Worm (Caenorhabditis elegans): ENCODE data around the gene nhr-9.

Gene nhr-9

DNA sequence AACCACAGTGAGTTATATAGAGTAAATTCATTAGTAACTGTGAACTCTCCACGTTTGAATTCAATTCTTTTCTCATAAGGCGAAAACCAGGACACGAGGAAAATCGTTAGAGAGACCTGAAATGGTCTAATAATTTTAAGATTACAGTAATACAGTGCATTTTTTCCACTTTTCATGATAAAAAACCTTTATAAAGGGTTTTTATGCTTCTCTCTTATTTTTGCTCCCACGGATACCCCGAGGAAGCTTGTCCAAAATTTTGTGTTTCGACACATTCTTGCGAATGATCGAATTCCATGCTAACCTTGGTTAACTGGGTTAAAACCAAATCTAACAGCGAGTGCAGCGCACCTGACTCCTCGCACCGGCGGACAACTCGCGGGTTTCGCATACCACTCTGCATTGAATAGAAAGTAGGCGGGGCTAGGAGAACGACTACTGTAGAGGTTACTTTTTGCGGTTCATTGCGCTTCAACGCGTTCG lies 45.0 kb downstream of the nhr-9 start (continued):
- TF ChIP-seq elt-2 (tag; optimal IDR thresholded peaks at IDR 0.05) (peak; percentile 17), egl-27 (tag; optimal IDR thresholded peaks at IDR 0.05) (no peak), pqm-1 (tag; optimal IDR thresholded peaks at IDR 0.05) (peak; percentile 4), fos-1 (tag; optimal IDR thresholded peaks at IDR 0.05) (no peak), nhr-11 (tag; optimal IDR thresholded peaks at IDR 0.05) (no peak), snpc-4 (tag; optimal IDR thresholded peaks at IDR 0.05) (peak; percentile 96), ceh-9 (tag; optimal IDR thresholded peaks at IDR 0.05) (no peak), nhr-77 (tag; optimal IDR thresholded peaks at IDR 0.05) (no peak), jun-1 (tag; optimal IDR thresholded peaks at IDR 0.05) (no peak), ztf-4 (tag; optimal IDR thresholded peaks at IDR 0.05) (no peak)

- no peak for TF ChIP-seq nhr-76 (tag; optimal IDR thresholded peaks at IDR 0.05)
- no peak for TF ChIP-seq ceh-82 (tag; optimal IDR thresholded peaks at IDR 0.05)
- peak; percentile 36 for TF ChIP-seq skn-1 (tag; optimal IDR thresholded peaks at IDR 0.05)
- no peak for TF ChIP-seq mdl-1 (tag; optimal IDR thresholded peaks at IDR 0.05)
- TF ChIP-seq nhr-237 (tag; optimal IDR thresholded peaks at IDR 0.05), result no peak
- TF ChIP-seq nhr-67 (tag; optimal IDR thresholded peaks at IDR 0.05), result no peak
- TF ChIP-seq fkh-2 (tag; optimal IDR thresholded peaks at IDR 0.05), result no peak
- TF ChIP-seq ztf-4 (tag; optimal IDR thresholded peaks at IDR 0.05), result no peak
- no peak for TF ChIP-seq zag-1 (tag; optimal IDR thresholded peaks at IDR 0.05)
- TF ChIP-seq elt-3 (tag; optimal IDR thresholded peaks at IDR 0.05), result peak in 1 of 3 experiments; percentile 3
- peak; percentile 42 for TF ChIP-seq ceh-28 (tag; optimal IDR thresholded peaks at IDR 0.05)
- no peak for TF ChIP-seq ZK546.5 (tag; optimal IDR thresholded peaks at IDR 0.05)
- peak; percentile 78 for TF ChIP-seq egl-27 (tag; optimal IDR thresholded peaks at IDR 0.05)
- TF ChIP-seq unc-39 (tag; optimal IDR thresholded peaks at IDR 0.05), result no peak
- no peak for TF ChIP-seq nhr-11 (tag; optimal IDR thresholded peaks at IDR 0.05)
- TF ChIP-seq R02D3.7 (tag; optimal IDR thresholded peaks at IDR 0.05), result peak; percentile 31
- no peak for TF ChIP-seq lin-39 (tag; optimal IDR thresholded peaks at IDR 0.05)
- TF ChIP-seq nhr-28 (tag; optimal IDR thresholded peaks at IDR 0.05), result no peak
- TF ChIP-seq elt-1 (tag; optimal IDR thresholded peaks at IDR 0.05), result no peak
- TF ChIP-seq nhr-77 (tag; optimal IDR thresholded peaks at IDR 0.05), result peak; percentile 62
- no peak for TF ChIP-seq ztf-11 (tag; optimal IDR thresholded peaks at IDR 0.05)
- TF ChIP-seq aly-2 (tag; optimal IDR thresholded peaks at IDR 0.05), result no peak
- peak; percentile 51 for TF ChIP-seq pha-4 (tag; optimal IDR thresholded peaks at IDR 0.05)
- TF ChIP-seq sea-2 (GFP tag; optimal IDR thresholded peaks at IDR 0.05), result no peak
- TF ChIP-seq egl-5 (tag; optimal IDR thresholded peaks at IDR 0.05), result no peak
- no peak for TF ChIP-seq fkh-10 (GFP tag; optimal IDR thresholded peaks at IDR 0.05)
- peak; percentile 80 for TF ChIP-seq elt-2 (tag; optimal IDR thresholded peaks at IDR 0.05)
- no peak for TF ChIP-seq nhr-25 (tag; optimal IDR thresholded peaks at IDR 0.05)
- peak; percentile 61 for TF ChIP-seq nfya-1 (tag; optimal IDR thresholded peaks at IDR 0.05; ENCODE audit: insufficient read depth)
- no peak for TF ChIP-seq ceh-16 (tag; optimal IDR thresholded peaks at IDR 0.05)
- peak; percentile 8 for TF ChIP-seq lin-15B (tag; optimal IDR thresholded peaks at IDR 0.05)
- no peak for TF ChIP-seq eor-1 (tag; optimal IDR thresholded peaks at IDR 0.05)
- peak; percentile 98 for TF ChIP-seq snpc-4 (tag; optimal IDR thresholded peaks at IDR 0.05)
- TF ChIP-seq nhr-23 (tag; optimal IDR thresholded peaks at IDR 0.05), result no peak
- TF ChIP-seq fos-1 (tag; optimal IDR thresholded peaks at IDR 0.05), result no peak
- TF ChIP-seq tbx-2 (tag; optimal IDR thresholded peaks at IDR 0.05), result no peak
- TF ChIP-seq hmg-11 (tag; optimal IDR thresholded peaks at IDR 0.05), result no peak
- no peak for TF ChIP-seq nhr-43 (tag; optimal IDR thresholded peaks at IDR 0.05; ENCODE audit: poor library complexity, severe bottlenecking)
- TF ChIP-seq unc-62 (GFP tag; optimal IDR thresholded peaks at IDR 0.05), result no peak
- TF ChIP-seq nhr-12 (tag; optimal IDR thresholded peaks at IDR 0.05), result no peak
- TF ChIP-seq lsy-12 (tag; optimal IDR thresholded peaks at IDR 0.05), result peak; percentile 55
- peak; percentile 62 for TF ChIP-seq pqm-1 (tag; optimal IDR thresholded peaks at IDR 0.05)
- no peak for TF ChIP-seq jun-1 (tag; optimal IDR thresholded peaks at IDR 0.05)
- TF ChIP-seq ceh-9 (tag; optimal IDR thresholded peaks at IDR 0.05), result no peak
- no peak for TF ChIP-seq mml-1 (tag; optimal IDR thresholded peaks at IDR 0.05)
- no peak for TF ChIP-seq daf-12 (tag; optimal IDR thresholded peaks at IDR 0.05)
- peak; percentile 91 for TF ChIP-seq ama-1 (optimal IDR thresholded peaks at IDR 0.05)
Measured at ce11 chrIII:7141285-7141715, 46.0 kb downstream of the nhr-9 start.

Measured in whole organism, L3 larva.